Fruit fly (Drosophila melanogaster) whole organism, prepupa: ENCODE results near the gene CG1492.

ENCODE experiments used
- CG6792 ChIP-seq: fragments of 200-800 bp; sonication (Bioruptor generic); optimal IDR thresholded peaks from 3 replicates; lab custom pipeline; 2016; ENCODE audit warnings: missing biosample characterization, missing genetic modification characterization
- Ets21C ChIP-seq: fragments of 200-800 bp; sonication (Bioruptor generic); optimal IDR thresholded peaks from 3 replicates; lab custom pipeline; 2016; ENCODE audit warnings: missing biosample characterization, missing genetic modification characterization
- Hr38 ChIP-seq: sonication (Bioruptor generic); optimal IDR thresholded peaks from 2 replicates; lab custom pipeline; 2016; ENCODE audit warnings: missing biosample characterization, missing genetic modification characterization
- Hr39 ChIP-seq: fragments of 200-800 bp; sonication (Bioruptor generic); optimal IDR thresholded peaks from 2 replicates; lab custom pipeline; 2016; ENCODE audit warnings: missing biosample characterization, missing genetic modification characterization
- Lpt ChIP-seq: fragments of 200-800 bp; sonication (Bioruptor generic); optimal IDR thresholded peaks from 3 replicates; lab custom pipeline; 2016; ENCODE audit warnings: missing biosample characterization, missing genetic modification characterization
- OdsH ChIP-seq: fragments of 200-800 bp; sonication (Bioruptor generic); optimal IDR thresholded peaks from 3 replicates; lab custom pipeline; 2016; ENCODE audit warnings: missing biosample characterization, missing genetic modification characterization
- cyc ChIP-seq: fragments of 200-800 bp; sonication (Bioruptor generic); optimal IDR thresholded peaks from 3 replicates; lab custom pipeline; 2016; ENCODE audit warnings: missing biosample characterization, missing genetic modification characterization
- net ChIP-seq: fragments of 200-800 bp; sonication (Bioruptor generic); optimal IDR thresholded peaks from 3 replicates; lab custom pipeline; 2016; ENCODE audit warnings: missing biosample characterization, missing genetic modification characterization
- ss ChIP-seq, 2 experiments: fragments of 200-800 bp; sonication (Bioruptor generic); optimal IDR thresholded peaks; 2 replicates in 1 of 2; 3 replicates in 1 of 2; lab custom pipeline; 2017 to 2018; ENCODE audit warnings: mild to moderate bottlenecking in 2 of 2, missing biosample characterization in 2 of 2, missing genetic modification characterization in 2 of 2, moderate library complexity in 1 of 2

DNA sequence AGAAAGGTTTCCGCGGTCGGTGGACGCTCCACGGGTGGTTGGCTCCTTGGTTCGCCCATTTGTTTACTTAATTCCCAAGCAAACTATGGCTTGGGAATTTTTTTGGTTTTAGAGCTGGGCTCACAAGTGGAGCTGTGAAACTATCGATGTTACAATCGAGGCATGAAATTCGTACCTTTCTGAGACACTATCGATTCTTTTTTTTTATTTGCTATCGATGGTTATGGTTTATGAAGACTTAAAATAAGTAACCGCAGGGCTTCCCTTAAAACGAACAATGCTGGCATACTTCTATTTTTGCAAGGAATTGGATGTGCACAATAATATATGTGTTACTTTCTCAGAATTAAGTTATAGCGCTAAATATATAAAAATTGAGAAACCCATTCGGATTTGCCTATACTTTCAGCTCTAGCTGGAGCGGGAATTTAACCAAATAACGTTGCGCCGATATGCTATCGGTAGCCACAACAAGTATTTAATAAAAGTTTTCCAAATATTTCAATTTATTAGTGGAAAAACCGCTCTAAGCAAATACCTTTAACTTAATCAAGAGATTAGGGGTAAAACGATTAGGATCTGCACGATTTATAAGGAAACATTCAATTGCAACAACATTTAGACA lies 5.9 kb upstream of the CG1492 start, which contains the start of gene Chrac-16:
- no peak for TF ChIP-seq CG6792 (GFP tag; lab: Kevin White, UChicago)
- no peak for TF ChIP-seq Hr39 (GFP tag; lab: Kevin White, UChicago)
- no peak for TF ChIP-seq net (GFP tag; lab: Kevin White, UChicago)
- TF ChIP-seq Hr38 (GFP tag; lab: Kevin White, UChicago), result no peak
- TF ChIP-seq ss (GFP tag; optimal IDR thresholded peaks at IDR 0.05; lab: Kevin White, UChicago), result no peak
- TF ChIP-seq OdsH (GFP tag; lab: Kevin White, UChicago), result no peak
- TF ChIP-seq Ets21C (GFP tag; lab: Kevin White, UChicago), result no peak
- TF ChIP-seq cyc (GFP tag; lab: Kevin White, UChicago), result no peak
- no peak for TF ChIP-seq Lpt (GFP tag; lab: Kevin White, UChicago)
